Worm (Caenorhabditis elegans): Measurements from ENCODE around the gene K10D6.4.

K10D6.4 gene

ce11 chrV:11228653-11229173 is 27.0 kb downstream of the K10D6.4 start, which contains the start of gene pqn-70 (continued):
- TF ChIP-seq dpl-1 (GFP tag; optimal IDR thresholded peaks at IDR 0.05) (no peak), nfyb-1 (GFP tag; IDR thresholded peaks at IDR 0.05) (peak; percentile 81; the same call in 1 of the 2 replicates), ZK185.1 (tag; optimal IDR thresholded peaks at IDR 0.05; ENCODE audit: poor library complexity, severe bottlenecking) (peak; percentile 65), bed-1 (GFP tag; IDR thresholded peaks at IDR 0.05) (no peak), madf-8 (GFP tag; conservative IDR thresholded peaks at IDR 0.05) (no peak), madf-3 (GFP tag; IDR thresholded peaks at IDR 0.05) (0 out of 2 replicates have a peak, but pooled peaks have one; percentile 64), Y53F4B.3 (GFP tag; IDR thresholded peaks at IDR 0.05) (no peak), zfh-2 (GFP tag; conservative IDR thresholded peaks at IDR 0.05) (no peak), somi-1 (GFP tag; optimal IDR thresholded peaks at IDR 0.05) (peak; percentile 68), unc-62 (GFP tag; optimal IDR thresholded peaks at IDR 0.05) (no peak), snpc-4 (GFP tag; optimal IDR thresholded peaks at IDR 0.05) (peak; percentile 13), snpc-4 (tag; optimal IDR thresholded peaks at IDR 0.05) (peak in 3 of 4 experiments; percentile 32 to 69 (median 65)), efl-1 (GFP tag; optimal IDR thresholded peaks at IDR 0.05) (peak; percentile 16), tlf-1 (GFP tag; optimal IDR thresholded peaks at IDR 0.05) (peak; percentile 46), lir-1 (GFP tag; conservative IDR thresholded peaks at IDR 0.05) (peak; percentile 45; the same call in 1 of the 2 replicates), sptf-2 (GFP tag; optimal IDR thresholded peaks at IDR 0.05) (no peak), attf-6 (GFP tag; IDR thresholded peaks at IDR 0.05) (no peak), aptf-3 (GFP tag; IDR thresholded peaks at IDR 0.05) (no peak), dpff-1 (tag; optimal IDR thresholded peaks at IDR 0.05) (no peak), nhr-179 (tag; optimal IDR thresholded peaks at IDR 0.05) (no peak), B0035.1 (tag; optimal IDR thresholded peaks at IDR 0.05) (peak; percentile 33), snpc-1.3 (tag; optimal IDR thresholded peaks at IDR 0.05; ENCODE audit: insufficient read depth) (no peak), Y67H2A.10 (GFP tag; conservative IDR thresholded peaks at IDR 0.05) (peak; percentile 53; the same call in 1 of the 2 replicates), hmg-20 (GFP tag; IDR thresholded peaks at IDR 0.05) (no peak), ceh-27 (GFP tag; optimal IDR thresholded peaks at IDR 0.05) (peak; percentile 82), snpc-3.4 (tag; optimal IDR thresholded peaks at IDR 0.05) (peak; percentile 32), nfya-2 (GFP tag; IDR thresholded peaks at IDR 0.05) (no peak), lin-54 (GFP tag; optimal IDR thresholded peaks at IDR 0.05) (peak; percentile 57), pbrm-1 (GFP tag; IDR thresholded peaks at IDR 0.05) (peak; percentile 68; the same call in 1 of the 2 replicates), hlh-26 (GFP tag; conservative IDR thresholded peaks at IDR 0.05) (no peak), gei-17 (GFP tag; optimal IDR thresholded peaks at IDR 0.05) (peak; percentile 33), ama-1 (optimal IDR thresholded peaks at IDR 0.05) (no peak), ama-1 (GFP tag; optimal IDR thresholded peaks at IDR 0.05) (no peak), F37B4.10 (GFP tag; IDR thresholded peaks at IDR 0.05) (no peak), F49E8.2 (tag; optimal IDR thresholded peaks at IDR 0.05; ENCODE audit: insufficient read depth) (no peak), F39B2.1 (GFP tag; IDR thresholded peaks at IDR 0.05) (no peak), rpc-1 (optimal IDR thresholded peaks at IDR 0.05) (no peak), rpc-1 (tag; optimal IDR thresholded peaks at IDR 0.05) (no peak), unc-130 (GFP tag; optimal IDR thresholded peaks at IDR 0.05) (peak; percentile 28), B0336.3 (GFP tag; IDR thresholded peaks at IDR 0.05) (peak; percentile 28; the same call in 1 of the 2 replicates), ekl-4 (GFP tag; IDR thresholded peaks at IDR 0.05) (peak; percentile 79), F23B12.7 (tag; optimal IDR thresholded peaks at IDR 0.05; ENCODE audit: insufficient read depth) (peak; percentile 53), lsl-1 (GFP tag; optimal IDR thresholded peaks at IDR 0.05) (peak; percentile 28), bed-2 (GFP tag; IDR thresholded peaks at IDR 0.05) (no peak), ceh-58 (GFP tag; IDR thresholded peaks at IDR 0.05) (no peak), him-1 (tag; optimal IDR thresholded peaks at IDR 0.05) (no peak), mcd-1 (GFP tag; IDR thresholded peaks at IDR 0.05) (peak; percentile 74), T26A5.8 (tag; optimal IDR thresholded peaks at IDR 0.05) (no peak), Y53G8AR.9 (GFP tag; conservative IDR thresholded peaks at IDR 0.05) (no peak)
